Fruit fly (Drosophila melanogaster): ENCODE results near the gene Dhdds.

DNA sequence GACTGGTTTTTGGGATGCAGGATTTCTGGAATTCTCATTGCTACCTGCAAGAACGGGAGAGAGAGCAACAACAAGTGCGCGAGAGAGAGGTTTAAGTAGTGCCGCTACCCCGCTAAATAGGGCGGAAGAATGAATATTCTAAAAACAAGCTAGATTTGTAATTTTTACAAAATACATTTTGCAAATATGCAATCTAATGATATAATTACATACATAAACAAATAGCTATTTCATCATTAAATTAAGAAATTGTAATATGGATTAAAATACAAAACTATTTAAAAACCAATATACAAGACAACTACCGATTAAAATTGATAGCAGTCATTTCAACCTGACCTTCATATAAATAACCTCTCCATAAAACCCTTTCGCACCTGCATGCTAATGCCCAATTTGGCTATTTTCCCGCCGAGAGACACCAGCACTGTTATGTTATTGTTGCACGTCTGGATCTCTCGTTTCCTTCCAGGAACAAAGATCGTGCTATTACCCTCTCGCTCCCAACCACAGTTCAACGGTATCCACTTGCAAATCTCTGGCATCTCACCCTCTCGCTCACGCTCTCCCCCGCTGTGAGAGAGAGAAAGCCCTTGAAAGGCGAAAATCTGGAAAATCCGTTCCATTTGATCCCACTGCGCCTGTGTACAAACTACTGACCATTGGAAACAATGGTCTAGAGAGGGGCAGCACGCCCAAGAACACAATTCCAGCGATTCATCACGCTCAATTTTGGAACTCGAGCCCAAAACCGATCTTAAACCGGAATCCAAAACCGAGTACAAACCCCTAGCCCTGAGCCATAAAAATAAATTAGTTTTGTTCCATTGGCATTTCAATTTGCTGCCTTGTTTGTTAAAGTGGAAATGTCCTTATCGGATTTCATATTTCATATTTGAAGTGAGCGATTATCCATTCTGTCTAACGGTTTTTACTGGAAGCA lies 41.3 kb downstream of the Dhdds start, which contains the start of gene Nek2:
- no peak for TF ChIP-seq usp (GFP tag; optimal IDR thresholded peaks at IDR 0.05)
- no peak for TF ChIP-seq EcR (GFP tag; optimal IDR thresholded peaks at IDR 0.05)
- no peak for TF ChIP-seq psq (optimal IDR thresholded peaks at IDR 0.05)
- TF ChIP-seq pan (optimal IDR thresholded peaks at IDR 0.05) = no peak
